Worm (Caenorhabditis elegans): ENCODE data around the gene srbc-13.

ce11 chrV:856549-856948 is 8.9 kb downstream of the srbc-13 start, which contains the start of gene K09C6.2:
- TF ChIP-seq nhr-76 (tag; optimal IDR thresholded peaks at IDR 0.05) (no peak), bed-3 (GFP tag; optimal IDR thresholded peaks at IDR 0.05) (no peak)

Data from whole organism, mixed stage, embryonic.